Fruit fly (Drosophila melanogaster): ENCODE data around the gene Best1.

Best1 gene

dm6 chr3R:10170356-10170876, at the start of gene Best1 (continued):
- TF ChIP-seq CG13123 (GFP tag; optimal IDR thresholded peaks at IDR 0.05): no peak
- peak; percentile 73 for TF ChIP-seq schlank (tag; optimal IDR thresholded peaks at IDR 0.05)
- TF ChIP-seq corto (GFP tag; optimal IDR thresholded peaks at IDR 0.05): peak; percentile 68
- peak; percentile 35 for TF ChIP-seq gcm2 (GFP tag; optimal IDR thresholded peaks at IDR 0.05)
- no peak for TF ChIP-seq Hmx (GFP tag; optimal IDR thresholded peaks at IDR 0.05)
- TF ChIP-seq Xbp1 (GFP tag; optimal IDR thresholded peaks at IDR 0.05): peak; percentile 92
- peak; percentile 91 for TF ChIP-seq CG10209 (GFP tag; optimal IDR thresholded peaks at IDR 0.05)
- peak; percentile 85 for TF ChIP-seq CG12155 (GFP tag; optimal IDR thresholded peaks at IDR 0.05)
- peak; percentile 72 for TF ChIP-seq inv (GFP tag; IDR thresholded peaks at IDR 0.05; ENCODE audit: partially characterized antibody)
- TF ChIP-seq prd (optimal IDR thresholded peaks at IDR 0.05): no peak
- TF ChIP-seq prd (GFP tag; IDR thresholded peaks at IDR 0.05): peak; percentile 95
- TF ChIP-seq en (GFP tag; optimal IDR thresholded peaks at IDR 0.05): peak; percentile 27
- TF ChIP-seq h (optimal IDR thresholded peaks at IDR 0.05): no peak
- peak; percentile 83 for TF ChIP-seq CG16815 (GFP tag; optimal IDR thresholded peaks at IDR 0.05)
- TF ChIP-seq dati (GFP tag; IDR thresholded peaks at IDR 0.05): no peak
- peak; percentile 94 for TF ChIP-seq ranshi (GFP tag; IDR thresholded peaks at IDR 0.05)
- TF ChIP-seq Ravus (GFP tag; IDR thresholded peaks at IDR 0.05): peak; percentile 58
- TF ChIP-seq Atf3 (GFP tag; optimal IDR thresholded peaks at IDR 0.05): peak; percentile 59
- TF ChIP-seq bsh (GFP tag; optimal IDR thresholded peaks at IDR 0.05): peak; percentile 85 to 94
- peak; percentile 90 for TF ChIP-seq CG13775 (GFP tag; optimal IDR thresholded peaks at IDR 0.05)
- no peak for TF ChIP-seq abd-A (tag; optimal IDR thresholded peaks at IDR 0.05)
- peak; percentile 76 for TF ChIP-seq CG4707 (GFP tag; optimal IDR thresholded peaks at IDR 0.05)
- TF ChIP-seq CG11560 (tag; IDR thresholded peaks at IDR 0.05): peak; percentile 72
- peak; percentile 90 for TF ChIP-seq Hr3 (GFP tag; optimal IDR thresholded peaks at IDR 0.05)
- peak; percentile 78 for TF ChIP-seq kah (GFP tag; optimal IDR thresholded peaks at IDR 0.05)
- peak; percentile 86 for TF ChIP-seq CG6175 (GFP tag; IDR thresholded peaks at IDR 0.05)
- peak; percentile 67 for TF ChIP-seq Dip3 (GFP tag; optimal IDR thresholded peaks at IDR 0.05)
- peak; percentile 52 for TF ChIP-seq CG4360 (GFP tag; IDR thresholded peaks at IDR 0.05)
- peak; percentile 29 for TF ChIP-seq CG9876 (GFP tag; optimal IDR thresholded peaks at IDR 0.05)
- peak; percentile 90 for TF ChIP-seq BtbVII (GFP tag; optimal IDR thresholded peaks at IDR 0.05)
- TF ChIP-seq Drgx (GFP tag; IDR thresholded peaks at IDR 0.05): peak; percentile 93
- peak; percentile 16 for TF ChIP-seq HLHmδ (GFP tag; optimal IDR thresholded peaks at IDR 0.05)
- TF ChIP-seq CG11695 (GFP tag; IDR thresholded peaks at IDR 0.05): peak; percentile 93

- no peak for TF ChIP-seq eyg (GFP tag; optimal IDR thresholded peaks at IDR 0.05)
- TF ChIP-seq Hr39 (optimal IDR thresholded peaks at IDR 0.05): peak; percentile 12
These were observed 47.7 kb upstream of the Best1 start for dm6 chr3R:10217998-10218397.

- TF ChIP-seq ase (GFP tag; IDR thresholded peaks at IDR 0.05): peak; percentile 84
- TF ChIP-seq CG8388 (GFP tag; optimal IDR thresholded peaks at IDR 0.05): peak; percentile 77
- peak; percentile 89 for TF ChIP-seq dmrt99B (tag; optimal IDR thresholded peaks at IDR 0.05)
- TF ChIP-seq dysf (GFP tag; IDR thresholded peaks at IDR 0.05): peak; percentile 81
- peak in 1 of 2 experiments; percentile 42 for TF ChIP-seq Eip74EF (GFP tag; optimal IDR thresholded peaks at IDR 0.05)
- TF ChIP-seq sisA (GFP tag; IDR thresholded peaks at IDR 0.05): peak; percentile 87
- 0 out of 2 replicates have a peak, but pooled peaks have one; percentile 51 for TF ChIP-seq CG4360 (GFP tag; IDR thresholded peaks at IDR 0.05)
- TF ChIP-seq emc (GFP tag; optimal IDR thresholded peaks at IDR 0.05): no peak
- TF ChIP-seq CG7271 (tag; optimal IDR thresholded peaks at IDR 0.05): no peak
- peak; percentile 55 for TF ChIP-seq CG30431 (GFP tag; optimal IDR thresholded peaks at IDR 0.05)
- no peak for TF ChIP-seq otp (GFP tag; IDR thresholded peaks at IDR 0.05)
- peak; percentile 34 for TF ChIP-seq CG18764 (GFP tag; optimal IDR thresholded peaks at IDR 0.05)
- TF ChIP-seq ssp (GFP tag; IDR thresholded peaks at IDR 0.05): peak; percentile 70
- TF ChIP-seq CG10979 (tag; optimal IDR thresholded peaks at IDR 0.05): peak; percentile 78
- TF ChIP-seq Vsx1 (GFP tag; optimal IDR thresholded peaks at IDR 0.05): peak; percentile 20
- TF ChIP-seq gce (GFP tag; IDR thresholded peaks at IDR 0.05): peak; percentile 67; the same call in 1 of the 3 replicates
- peak; percentile 67 for TF ChIP-seq Abd-B (GFP tag; optimal IDR thresholded peaks at IDR 0.05)
- no peak for TF ChIP-seq danr (GFP tag; IDR thresholded peaks at IDR 0.05)
These were observed 43.1 kb upstream of the Best1 start for dm6 chr3R:10213430-10213829.
